Worm (Caenorhabditis elegans) whole organism, midembryonic: ENCODE data around the gene Y43F8C.11.
A peak's percentile ranks its signal among the peaks of the same experiment; 100 is the strongest.
"Not testable (repeated sequence)": the region's sequence is repeated elsewhere in the genome, so short reads cannot be mapped to it uniquely, and the experiment has no call there.

ENCODE experiments used
- T22C8.4 ChIP-seq: fragments of 200-800 bp; sonication (Bioruptor generic); IDR thresholded peaks from 2 replicates; pipeline ENCODE4 v1.3.6; 2022; ENCODE audit warnings: missing genetic modification characterization, missing compliant biosample characterization
- cog-1 ChIP-seq: sonication (generic microtip); optimal IDR thresholded peaks from 2 replicates; lab custom pipeline; 2016; ENCODE audit warnings: missing genetic modification characterization, missing compliant biosample characterization
- flt-1 ChIP-seq: fragments of 200-800 bp; sonication (Bioruptor generic); IDR thresholded peaks from 2 replicates; pipeline ENCODE4 v1.3.6; 2022; ENCODE audit warnings: missing genetic modification characterization, missing compliant biosample characterization
- klf-2 ChIP-seq: fragments of 200-800 bp; sonication (Bioruptor generic); conservative IDR thresholded peaks from 2 replicates; pipeline ENCODE4 v1.3.6; 2022; ENCODE audit warnings: missing genetic modification reagents, missing genetic modification characterization, missing compliant biosample characterization
- med-1 ChIP-seq: sonication (generic microtip); optimal IDR thresholded peaks from 2 replicates; lab custom pipeline; 2017; ENCODE audit warnings: missing genetic modification characterization, mild to moderate bottlenecking, missing compliant biosample characterization, antibody characterized with exemption, missing genetic modification reagents; ENCODE audit not compliant: insufficient read depth
- ref-1 ChIP-seq: fragments of 200-800 bp; sonication (Bioruptor generic); conservative IDR thresholded peaks from 2 replicates; pipeline ENCODE4 v1.3.6; 2022; ENCODE audit warnings: missing genetic modification reagents, missing genetic modification characterization, missing compliant biosample characterization
- tab-1 ChIP-seq: fragments of 200-800 bp; sonication (Bioruptor generic); IDR thresholded peaks from 2 replicates; pipeline ENCODE4 v1.3.6; 2022; ENCODE audit warnings: missing genetic modification characterization, missing compliant biosample characterization
- ztf-23 ChIP-seq: fragments of 200-800 bp; sonication (Bioruptor generic); IDR thresholded peaks from 2 replicates; pipeline ENCODE4 v1.3.6; 2022; ENCODE audit warnings: missing genetic modification reagents, missing genetic modification characterization, missing compliant biosample characterization
- ztf-29 ChIP-seq: fragments of 200-800 bp; sonication (Bioruptor generic); IDR thresholded peaks from 2 replicates; pipeline ENCODE4 v1.3.6; 2022; ENCODE audit warnings: missing genetic modification reagents, missing genetic modification characterization, missing compliant biosample characterization

Gene Y43F8C.11

DNA sequence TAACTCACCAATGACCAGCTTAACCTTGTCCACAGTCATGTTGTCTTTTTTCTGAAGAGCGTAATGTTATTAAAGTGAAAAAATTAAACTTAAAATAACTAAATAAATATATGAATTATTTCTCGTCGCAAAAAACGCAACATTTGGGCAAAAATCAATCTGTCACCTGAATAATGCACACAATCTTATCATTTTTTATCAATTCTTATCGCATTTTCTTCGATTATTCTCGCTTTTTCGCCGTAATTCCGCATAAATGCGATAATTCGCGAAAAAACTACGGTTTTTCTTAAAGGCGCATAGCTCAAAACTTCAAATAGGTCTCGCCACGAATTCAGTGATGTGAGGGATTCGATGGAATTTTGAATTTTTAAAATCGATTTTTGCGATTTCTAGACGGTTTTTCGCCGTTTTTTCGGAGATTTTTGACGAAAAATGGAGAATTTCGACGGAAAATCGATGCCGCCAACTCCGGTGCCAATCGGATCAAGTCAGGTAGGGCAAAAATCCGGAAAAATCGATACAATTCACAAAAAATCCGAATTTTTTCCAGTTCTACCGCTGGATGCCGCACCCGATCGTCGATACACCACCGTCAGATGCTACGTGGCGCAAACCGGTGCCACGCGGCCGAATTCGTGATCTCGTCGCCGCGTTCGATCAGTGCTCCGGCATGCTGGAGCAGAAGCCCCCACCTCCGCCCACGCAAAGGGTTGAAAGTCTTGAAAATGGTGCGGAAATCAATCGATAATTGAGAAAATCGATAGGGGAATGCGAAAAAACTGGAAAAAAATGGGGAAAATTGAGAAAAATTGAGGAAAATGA, 27.5 kb downstream of the Y43F8C.11 start, which contains the start of the genes Y43F8C.13 and ani-3:
Y43F8C.13 (minus strand) TSS at position 51 of the 825 bp plus-strand sequence.
ani-3 (plus strand) TSS at position 385 of the 825 bp plus-strand sequence.
- TF ChIP-seq tab-1 (no peak), T22C8.4 (GFP tag; lab: Robert Waterston, UW) (peak; percentile 46; the same call in 1 of the 2 replicates), klf-2 (GFP tag; lab: Robert Waterston, UW) (no peak)

DNA sequence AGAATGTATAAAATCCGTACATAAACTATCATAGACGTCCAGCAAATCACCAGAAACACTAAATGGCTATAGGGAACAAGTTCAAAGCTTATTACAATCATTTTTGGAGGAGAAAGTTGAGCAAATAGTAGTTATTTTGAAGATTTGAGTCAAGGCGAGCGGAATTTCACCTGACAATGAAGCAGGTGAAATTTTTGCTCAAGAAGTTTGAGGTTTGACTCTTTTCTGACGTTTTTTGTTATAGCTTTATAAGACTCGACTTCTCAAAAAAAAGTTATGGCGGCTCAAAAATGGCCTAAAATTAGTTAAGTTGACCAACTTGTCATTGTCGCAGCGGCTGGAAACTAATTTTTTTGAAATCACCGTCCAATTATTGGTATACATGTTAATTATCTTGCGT, 38.8 kb downstream of the Y43F8C.11 start, which contains the start of gene srv-3:
srv-3 (minus strand) TSS at position 101 of the 400 bp plus-strand sequence.
- TF ChIP-seq cog-1 (tag; lab: Kevin White, UChicago) (no peak), T22C8.4 (GFP tag; lab: Robert Waterston, UW) (no peak), flt-1 (GFP tag; lab: Robert Waterston, UW) (no peak), ztf-23 (GFP tag; lab: Robert Waterston, UW) (no peak), klf-2 (GFP tag; lab: Robert Waterston, UW) (no peak), med-1 (GFP tag; lab: Kevin White, UChicago) (no peak), ref-1 (GFP tag; lab: Robert Waterston, UW) (no peak), ztf-29 (GFP tag; lab: Robert Waterston, UW) (no peak), tab-1 (no peak)

DNA sequence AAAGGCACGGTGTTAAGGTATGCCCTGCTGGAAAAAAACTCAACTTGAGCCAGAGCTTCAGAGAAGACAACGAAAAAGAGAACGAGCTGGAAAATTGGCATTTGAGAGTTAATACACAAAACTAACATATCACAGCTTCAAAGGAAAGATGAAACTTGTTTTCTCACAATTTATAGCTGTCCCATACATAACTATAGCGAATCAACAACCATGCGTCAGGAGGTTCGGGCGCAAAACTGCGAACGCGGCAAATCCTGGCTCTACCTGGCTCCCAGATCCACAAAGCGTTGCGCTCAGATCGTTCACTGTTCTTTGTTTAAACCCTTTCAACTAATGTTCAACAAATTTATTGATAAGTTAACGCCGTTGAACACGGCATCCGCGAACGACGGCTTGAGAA, 40.5 kb downstream of the Y43F8C.11 start, which contains the start of gene Y43F8C.15:
Y43F8C.15 (minus strand) TSS at position 101 of the 400 bp plus-strand sequence.
- TF ChIP-seq tab-1; klf-2 (GFP tag; lab: Robert Waterston, UW); flt-1 (GFP tag; lab: Robert Waterston, UW): not testable (repeated sequence)

DNA sequence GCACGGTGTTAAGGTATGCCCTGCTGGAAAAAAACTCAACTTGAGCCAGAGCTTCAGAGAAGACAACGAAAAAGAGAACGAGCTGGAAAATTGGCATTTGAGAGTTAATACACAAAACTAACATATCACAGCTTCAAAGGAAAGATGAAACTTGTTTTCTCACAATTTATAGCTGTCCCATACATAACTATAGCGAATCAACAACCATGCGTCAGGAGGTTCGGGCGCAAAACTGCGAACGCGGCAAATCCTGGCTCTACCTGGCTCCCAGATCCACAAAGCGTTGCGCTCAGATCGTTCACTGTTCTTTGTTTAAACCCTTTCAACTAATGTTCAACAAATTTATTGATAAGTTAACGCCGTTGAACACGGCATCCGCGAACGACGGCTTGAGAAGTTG, 41.6 kb downstream of the Y43F8C.11 start, which contains the start of gene Y43F8C.23:
Y43F8C.23 (minus strand) TSS at position 101 of the 400 bp plus-strand sequence.
- not testable (repeated sequence) for TF ChIP-seq ztf-29, ref-1, klf-2 (GFP tag; lab: Robert Waterston, UW)

DNA sequence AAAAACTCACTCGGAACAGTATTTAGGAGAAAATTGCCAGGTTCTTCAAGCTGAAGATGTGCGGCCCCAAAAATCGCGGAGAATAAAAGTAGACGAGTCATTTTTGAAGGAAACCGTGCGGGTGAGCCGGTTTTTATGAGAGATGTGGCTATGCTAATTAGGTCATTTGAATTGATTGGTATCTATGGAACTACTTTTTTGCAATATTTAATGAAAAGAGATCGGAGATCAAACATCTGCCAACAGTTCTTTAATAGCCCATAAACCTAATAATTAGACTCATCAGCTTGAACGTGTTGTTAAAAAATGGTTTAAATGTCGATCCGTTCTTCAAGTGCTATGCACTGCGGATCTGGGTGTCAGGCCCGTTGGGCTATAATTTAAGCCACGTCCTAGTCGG, 45.4 kb downstream of the Y43F8C.11 start, which contains the start of gene Y43F8C.16:
Y43F8C.16 (minus strand) TSS at position 101 of the 400 bp plus-strand sequence.
- TF ChIP-seq med-1 (GFP tag; lab: Kevin White, UChicago), result no peak

DNA sequence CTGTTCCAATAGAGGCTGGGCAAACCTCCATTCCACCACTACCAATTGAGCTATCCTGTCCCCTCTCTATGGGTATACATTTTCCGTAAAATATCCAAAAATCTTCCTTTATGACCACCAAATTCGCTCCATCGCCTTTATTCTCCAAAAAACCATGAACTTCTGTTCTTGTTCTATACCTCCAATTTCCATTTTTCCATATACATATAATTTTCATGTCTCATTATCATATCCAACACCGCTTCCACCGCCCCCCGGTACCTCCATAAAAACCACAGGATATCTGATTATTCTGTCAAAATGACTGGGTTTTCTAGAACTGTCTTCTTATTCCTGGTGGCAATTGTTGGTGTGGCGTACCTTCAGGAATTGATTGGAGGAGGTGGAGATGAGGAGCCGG, 45.8 kb downstream of the Y43F8C.11 start, which contains the start of gene Y43F8C.17:
Y43F8C.17 (plus strand) TSS at position 301 of the 400 bp plus-strand sequence.
- TF ChIP-seq T22C8.4 (GFP tag; lab: Robert Waterston, UW), result no peak

DNA sequence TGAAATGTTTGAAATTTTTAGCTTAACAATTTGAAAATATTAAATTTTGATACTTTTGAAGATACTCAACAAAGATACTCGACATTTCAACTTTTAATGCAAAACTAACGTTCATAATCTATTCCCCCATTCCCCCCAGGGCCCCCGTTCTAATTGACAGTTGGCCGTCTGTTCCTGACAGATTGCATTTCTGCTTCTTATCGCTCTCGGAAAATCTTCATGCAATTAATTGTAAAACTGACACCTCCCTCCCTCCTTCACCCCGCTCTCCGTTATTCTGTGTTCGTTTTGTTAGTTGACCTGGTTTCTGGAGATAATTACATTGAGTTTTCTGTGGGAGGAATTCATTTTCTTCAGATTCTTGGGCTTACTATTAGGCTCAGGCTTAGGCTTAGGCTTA, 47.9 kb downstream of the Y43F8C.11 start:
- no peak for TF ChIP-seq flt-1 (GFP tag; lab: Robert Waterston, UW)
- TF ChIP-seq med-1 (GFP tag; lab: Kevin White, UChicago), result no peak
- no peak for TF ChIP-seq klf-2 (GFP tag; lab: Robert Waterston, UW)
- no peak for TF ChIP-seq ztf-23 (GFP tag; lab: Robert Waterston, UW)
- no peak for TF ChIP-seq cog-1 (tag; lab: Kevin White, UChicago)
- no peak for TF ChIP-seq ref-1 (GFP tag; lab: Robert Waterston, UW)
- no peak for TF ChIP-seq tab-1
- TF ChIP-seq T22C8.4 (GFP tag; lab: Robert Waterston, UW), result no peak
- TF ChIP-seq ztf-29 (GFP tag; lab: Robert Waterston, UW), result no peak

DNA sequence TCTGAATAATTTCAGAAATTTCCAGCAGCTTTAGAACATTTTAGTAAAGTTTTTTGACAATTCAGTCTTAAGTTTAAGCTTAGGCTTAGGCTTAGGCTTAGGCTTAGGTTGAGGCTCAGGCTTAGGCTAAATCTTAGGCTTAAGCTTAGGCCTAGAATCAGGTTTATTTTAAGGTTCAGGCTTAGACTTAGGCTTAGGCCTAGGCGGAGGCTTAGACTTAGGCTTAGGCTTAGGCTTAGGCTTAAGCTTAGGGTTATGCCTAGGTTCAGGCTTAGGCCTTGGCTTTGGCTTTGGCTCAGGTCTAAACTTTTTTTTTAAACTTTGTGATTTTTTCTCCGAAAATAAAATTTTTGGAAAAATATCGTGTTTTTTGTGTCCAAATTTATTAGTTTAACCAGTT, 48.6 kb downstream of the Y43F8C.11 start:
- TF ChIP-seq cog-1 (tag; lab: Kevin White, UChicago) (no peak), ztf-29 (GFP tag; lab: Robert Waterston, UW) (peak; percentile 52; the same call in 1 of the 2 replicates)

DNA sequence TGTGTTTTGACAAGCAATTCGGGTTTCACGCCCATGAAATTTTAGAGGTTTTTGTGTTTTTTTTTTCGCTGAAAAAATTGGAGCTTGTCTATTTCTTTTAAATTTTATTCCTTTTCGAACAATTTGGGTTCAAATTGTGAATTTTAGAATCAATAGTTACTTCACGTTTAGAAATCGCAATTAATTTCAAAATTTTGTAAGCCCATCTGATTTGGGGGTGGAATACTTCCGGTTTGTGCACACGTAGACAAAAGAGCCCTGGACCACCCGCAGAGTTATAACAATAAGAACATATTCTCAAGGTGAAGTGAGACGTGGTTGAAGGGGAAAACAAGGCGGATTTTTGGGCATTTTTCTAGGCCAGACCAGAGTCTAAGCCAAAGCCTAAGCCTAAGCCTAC, 49.2 kb downstream of the Y43F8C.11 start, which contains the start of gene Y116F11A.6:
Y116F11A.6 (plus strand) TSS at position 301 of the 400 bp plus-strand sequence.
- TF ChIP-seq ref-1 (GFP tag; lab: Robert Waterston, UW) (no peak), med-1 (GFP tag; lab: Kevin White, UChicago) (no peak), ztf-23 (GFP tag; lab: Robert Waterston, UW) (no peak)
